Worm (Caenorhabditis elegans): ENCODE results near the gene C25D7.5.
A peak's percentile ranks its signal among the peaks of the same experiment; 100 is the strongest.

Gene C25D7.5

ce11 chrV:15085335-15085800, 32.9 kb downstream of the C25D7.5 start, which contains the start of the genes ahsa-1 and C01G10.7 (continued):
- TF ChIP-seq mel-28 (tag; optimal IDR thresholded peaks at IDR 0.05; ENCODE audit: borderline replicate concordance) = peak; percentile 57
- TF ChIP-seq lin-26 (GFP tag; IDR thresholded peaks at IDR 0.05) = 0 out of 2 replicates have a peak, but pooled peaks have one; percentile 8
- peak; percentile 49 for TF ChIP-seq nhr-80 (tag; optimal IDR thresholded peaks at IDR 0.05)
- no peak for TF ChIP-seq nhr-90 (tag; optimal IDR thresholded peaks at IDR 0.05)
- TF ChIP-seq nhr-120 (GFP tag; IDR thresholded peaks at IDR 0.05) = no peak
- TF ChIP-seq F23B12.7 (tag; optimal IDR thresholded peaks at IDR 0.05; ENCODE audit: insufficient read depth) = peak; percentile 84
- TF ChIP-seq madf-8 (GFP tag; conservative IDR thresholded peaks at IDR 0.05) = peak; percentile 74
- peak; percentile 31 for TF ChIP-seq rpc-1 (optimal IDR thresholded peaks at IDR 0.05)
- no peak for TF ChIP-seq rpc-1 (tag; optimal IDR thresholded peaks at IDR 0.05)
- peak; percentile 63 for TF ChIP-seq atf-7 (tag; optimal IDR thresholded peaks at IDR 0.05)
- no peak for TF ChIP-seq aptf-3 (GFP tag; IDR thresholded peaks at IDR 0.05)
- TF ChIP-seq egrh-3 (GFP tag; IDR thresholded peaks at IDR 0.05) = peak; percentile 55; the same call in 1 of the 2 replicates
- TF ChIP-seq egl-44 (GFP tag; IDR thresholded peaks at IDR 0.05) = peak; percentile 80
- TF ChIP-seq ztf-6 (GFP tag; IDR thresholded peaks at IDR 0.05) = peak; percentile 83
- no peak for TF ChIP-seq nhr-179 (tag; optimal IDR thresholded peaks at IDR 0.05)
- peak; percentile 87 for TF ChIP-seq madf-10 (tag; optimal IDR thresholded peaks at IDR 0.05)
- TF ChIP-seq K12H6.12 (tag; optimal IDR thresholded peaks at IDR 0.05) = peak; percentile 70
- TF ChIP-seq mxl-1 (tag; optimal IDR thresholded peaks at IDR 0.05) = no peak
- peak; percentile 41 for TF ChIP-seq B0035.1 (tag; optimal IDR thresholded peaks at IDR 0.05)
- no peak for TF ChIP-seq lin-40 (tag; optimal IDR thresholded peaks at IDR 0.05)
- no peak for TF ChIP-seq lin-35 (GFP tag; optimal IDR thresholded peaks at IDR 0.05)
- peak; percentile 84 for TF ChIP-seq rcor-1 (GFP tag; IDR thresholded peaks at IDR 0.05)
- TF ChIP-seq ccch-3 (GFP tag; optimal IDR thresholded peaks at IDR 0.05) = peak; percentile 30
- peak; percentile 93 for TF ChIP-seq dox-1 (GFP tag; IDR thresholded peaks at IDR 0.05)
- TF ChIP-seq madf-6 (GFP tag; IDR thresholded peaks at IDR 0.05) = peak; percentile 79
- no peak for TF ChIP-seq ztf-3 (GFP tag; optimal IDR thresholded peaks at IDR 0.05)
- no peak for TF ChIP-seq egl-18 (GFP tag; IDR thresholded peaks at IDR 0.05)
- no peak for TF ChIP-seq B0336.3 (GFP tag; IDR thresholded peaks at IDR 0.05)
- peak; percentile 97 for TF ChIP-seq hsf-1 (GFP tag; IDR thresholded peaks at IDR 0.05)
- TF ChIP-seq hlh-12 (tag; optimal IDR thresholded peaks at IDR 0.05) = no peak
- TF ChIP-seq rec-8 (tag; optimal IDR thresholded peaks at IDR 0.05) = peak; percentile 74 to 82
- peak; percentile 13 for TF ChIP-seq ceh-79 (tag; optimal IDR thresholded peaks at IDR 0.05)
- TF ChIP-seq F37B4.10 (GFP tag; IDR thresholded peaks at IDR 0.05) = no peak
- peak; percentile 46 for TF ChIP-seq ztf-26 (tag; optimal IDR thresholded peaks at IDR 0.05)
- TF ChIP-seq cebp-2 (GFP tag; IDR thresholded peaks at IDR 0.05) = no peak
- TF ChIP-seq nfya-1 (tag; optimal IDR thresholded peaks at IDR 0.05; ENCODE audit: borderline replicate concordance, insufficient read depth) = no peak
- TF ChIP-seq tbx-9 (tag; optimal IDR thresholded peaks at IDR 0.05; ENCODE audit: borderline replicate concordance) = no peak
- peak; percentile 49 for TF ChIP-seq ztf-22 (GFP tag; optimal IDR thresholded peaks at IDR 0.05)
- TF ChIP-seq K11D2.4 (GFP tag; IDR thresholded peaks at IDR 0.05) = 0 out of 2 replicates have a peak, but pooled peaks have one; percentile 55
- TF ChIP-seq Y67H2A.10 (GFP tag; conservative IDR thresholded peaks at IDR 0.05) = peak; percentile 74
- TF ChIP-seq lag-1 (GFP tag; IDR thresholded peaks at IDR 0.05) = no peak
- TF ChIP-seq snpc-3.4 (tag; optimal IDR thresholded peaks at IDR 0.05) = peak; percentile 51
- TF ChIP-seq Y95B8A.8 (GFP tag; IDR thresholded peaks at IDR 0.05) = peak; percentile 81; the same call in 1 of the 2 replicates
- TF ChIP-seq die-1 (tag; optimal IDR thresholded peaks at IDR 0.05) = no peak
- peak; percentile 86 for TF ChIP-seq athp-1 (tag; optimal IDR thresholded peaks at IDR 0.05)
- TF ChIP-seq sptf-2 (GFP tag; optimal IDR thresholded peaks at IDR 0.05) = peak; percentile 41
- no peak for TF ChIP-seq attf-6 (GFP tag; IDR thresholded peaks at IDR 0.05)
- no peak for TF ChIP-seq ceh-58 (GFP tag; IDR thresholded peaks at IDR 0.05)
- TF ChIP-seq Y79H2A.3 (GFP tag; conservative IDR thresholded peaks at IDR 0.05) = peak; percentile 77

Measured in whole organism, young adult.